Fruit fly (Drosophila melanogaster) whole organism, embryonic: Measurements from ENCODE around the gene SCCRO.

Source experiments
- Atf6 ChIP-seq: fragments of 200-800 bp; sonication (Bioruptor generic); IDR thresholded peaks from 2 replicates; pipeline ENCODE4 v1.3.6; 2022; ENCODE audit warnings: missing biosample characterization, missing genetic modification characterization
- Bgb ChIP-seq: fragments of 200-800 bp; sonication (Bioruptor generic); IDR thresholded peaks from 2 replicates; pipeline ENCODE4 v1.3.6; 2022; ENCODE audit warnings: missing biosample characterization, missing genetic modification characterization; ENCODE audit not compliant: partially characterized antibody
- CG10565 ChIP-seq: fragments of 200-800 bp; sonication (Bioruptor generic); optimal IDR thresholded peaks from 3 replicates; lab custom pipeline; 2016; ENCODE audit warnings: missing biosample characterization, mild to moderate bottlenecking, missing genetic modification characterization
- CG11398 ChIP-seq: fragments of 200-800 bp; sonication (Bioruptor generic); optimal IDR thresholded peaks from 2 replicates; lab custom pipeline; 2016; ENCODE audit warnings: missing biosample characterization, missing genetic modification characterization
- CG1233 ChIP-seq: fragments of 200-800 bp; sonication (Bioruptor generic); optimal IDR thresholded peaks from 4 replicates; lab custom pipeline; 2018; ENCODE audit warnings: missing biosample characterization, mild to moderate bottlenecking, missing genetic modification characterization
- CG17912 ChIP-seq: fragments of 200-800 bp; sonication (Bioruptor generic); optimal IDR thresholded peaks from 2 replicates; lab custom pipeline; 2018; ENCODE audit warnings: missing biosample characterization, mild to moderate bottlenecking, missing genetic modification characterization
- CG31388 ChIP-seq: fragments of 200-800 bp; sonication (Bioruptor generic); optimal IDR thresholded peaks from 2 replicates; lab custom pipeline; 2016; ENCODE audit warnings: missing biosample characterization, missing genetic modification characterization
- CG33557 ChIP-seq: fragments of 200-800 bp; sonication (Bioruptor generic); optimal IDR thresholded peaks from 2 replicates; lab custom pipeline; 2019; ENCODE audit warnings: missing biosample characterization, mild to moderate bottlenecking, missing genetic modification characterization, moderate library complexity
- CG4854 ChIP-seq: fragments of 200-800 bp; sonication (Bioruptor generic); optimal IDR thresholded peaks from 2 replicates; lab custom pipeline; 2016; ENCODE audit warnings: missing biosample characterization, missing genetic modification characterization, inconsistent platforms
- CG6175 ChIP-seq: fragments of 200-800 bp; sonication (Bioruptor generic); IDR thresholded peaks from 3 replicates; pipeline ENCODE4 v1.3.6; 2022; ENCODE audit warnings: missing biosample characterization, missing genetic modification characterization
- CG6654 ChIP-seq: fragments of 200-800 bp; sonication (Bioruptor generic); optimal IDR thresholded peaks from 2 replicates; lab custom pipeline; 2017; ENCODE audit warnings: missing biosample characterization, mild to moderate bottlenecking, missing genetic modification characterization
- CG7357 ChIP-seq: fragments of 200-800 bp; sonication (Bioruptor generic); IDR thresholded peaks from 3 replicates; pipeline ENCODE4 v1.3.6; 2022; ENCODE audit warnings: missing biosample characterization, missing genetic modification characterization
- CG7786 ChIP-seq: fragments of 200-800 bp; sonication (Bioruptor generic); optimal IDR thresholded peaks from 2 replicates; lab custom pipeline; 2016; ENCODE audit warnings: missing biosample characterization, missing genetic modification characterization
- CG7987 ChIP-seq: fragments of 200-800 bp; sonication (Bioruptor generic); optimal IDR thresholded peaks from 2 replicates; lab custom pipeline; 2018; ENCODE audit warnings: missing biosample characterization, mild to moderate bottlenecking, missing genetic modification characterization, moderate library complexity
- CG9215 ChIP-seq: fragments of 200-800 bp; sonication (Bioruptor generic); IDR thresholded peaks from 2 replicates; pipeline ENCODE4 v1.3.6; 2022; ENCODE audit warnings: missing biosample characterization, missing genetic modification characterization
- CG9932 ChIP-seq: fragments of 200-800 bp; sonication (Bioruptor generic); IDR thresholded peaks from 2 replicates; pipeline ENCODE4 v1.3.6; 2022; ENCODE audit warnings: missing biosample characterization, missing genetic modification characterization
- CoRest ChIP-seq: fragments of 200-800 bp; sonication (Bioruptor generic); optimal IDR thresholded peaks from 3 replicates; lab custom pipeline; 2018; ENCODE audit warnings: missing biosample characterization, mild to moderate bottlenecking, missing genetic modification characterization, moderate library complexity
- Hmr ChIP-seq: fragments of 200-800 bp; sonication (Bioruptor generic); optimal IDR thresholded peaks from 3 replicates; lab custom pipeline; 2017; ENCODE audit warnings: mild to moderate bottlenecking, missing biosample characterization, missing genetic modification reagents, missing genetic modification characterization
- Hmx ChIP-seq: fragments of 200-800 bp; sonication (Bioruptor generic); optimal IDR thresholded peaks from 2 replicates; lab custom pipeline; 2016; ENCODE audit warnings: missing biosample characterization, missing genetic modification characterization
- Med ChIP-seq: fragments of 200-800 bp; sonication (Bioruptor generic); peaks from one replicate; lab custom pipeline; 2016; ENCODE audit warnings: missing biosample characterization, missing genetic modification characterization, mild to moderate bottlenecking, inconsistent platforms, moderate library complexity
- Nf-YC ChIP-seq: fragments of 200-800 bp; optimal IDR thresholded peaks from 3 replicates; lab custom pipeline; 2019; ENCODE audit warnings: missing biosample characterization, mild to moderate bottlenecking, missing genetic modification characterization, moderate library complexity
- Spps ChIP-seq: fragments of 200-800 bp; sonication (Bioruptor generic); optimal IDR thresholded peaks from 2 replicates; lab custom pipeline; 2018; ENCODE audit warnings: missing biosample characterization, mild to moderate bottlenecking, missing genetic modification characterization
- Xbp1 ChIP-seq: fragments of 200-800 bp; sonication (Bioruptor generic); optimal IDR thresholded peaks from 3 replicates; lab custom pipeline; 2016; ENCODE audit warnings: missing biosample characterization, mild to moderate bottlenecking, missing genetic modification characterization
- aop ChIP-seq: fragments of 200-800 bp; sonication (Bioruptor generic); IDR thresholded peaks from 2 replicates; pipeline ENCODE4 v1.3.6; 2022; ENCODE audit warnings: missing biosample characterization, missing genetic modification characterization
- bsh ChIP-seq, 2 experiments: fragments of 200-800 bp; sonication (Bioruptor generic); optimal IDR thresholded peaks; 2 replicates each; lab custom pipeline; 2017 to 2018; ENCODE audit warnings: mild to moderate bottlenecking in 2 of 2, missing biosample characterization in 2 of 2, missing genetic modification characterization in 2 of 2, moderate library complexity in 1 of 2
- btn ChIP-seq: fragments of 200-800 bp; sonication (Bioruptor generic); optimal IDR thresholded peaks from 2 replicates; lab custom pipeline; 2016; ENCODE audit warnings: missing biosample characterization, missing genetic modification characterization
- caup ChIP-seq: fragments of 200-800 bp; sonication (Bioruptor generic); optimal IDR thresholded peaks from 3 replicates; lab custom pipeline; 2017; ENCODE audit warnings: missing biosample characterization, mild to moderate bottlenecking, missing genetic modification characterization, moderate library complexity; ENCODE audit not compliant: severe bottlenecking
- crc ChIP-seq: fragments of 200-800 bp; sonication (Bioruptor generic); optimal IDR thresholded peaks from 2 replicates; lab custom pipeline; 2016; ENCODE audit warnings: missing biosample characterization, missing genetic modification characterization
- dan ChIP-seq: fragments of 200-800 bp; sonication (Bioruptor generic); IDR thresholded peaks from 2 replicates; pipeline ENCODE4 v1.3.6; 2022; ENCODE audit warnings: missing biosample characterization, missing genetic modification characterization
- dmrt11E ChIP-seq: fragments of 200-800 bp; sonication (Bioruptor generic); optimal IDR thresholded peaks from 3 replicates; lab custom pipeline; 2018; ENCODE audit warnings: missing biosample characterization, mild to moderate bottlenecking, missing genetic modification characterization, moderate library complexity
- dpn ChIP-seq, 2 experiments: fragments of 200-800 bp; sonication (Bioruptor generic); optimal IDR thresholded peaks; 3 replicates each; lab custom pipeline; 2016; ENCODE audit warnings: missing biosample characterization in 2 of 2, missing genetic modification characterization in 2 of 2
- eyg ChIP-seq: fragments of 200-800 bp; sonication (Bioruptor generic); optimal IDR thresholded peaks from 3 replicates; lab custom pipeline; 2016; ENCODE audit warnings: missing biosample characterization, missing genetic modification characterization
- gem ChIP-seq: fragments of 200-800 bp; sonication (Bioruptor generic); optimal IDR thresholded peaks from 2 replicates; lab custom pipeline; 2019; ENCODE audit warnings: missing biosample characterization, mild to moderate bottlenecking, missing genetic modification characterization, moderate library complexity
- hbn ChIP-seq: fragments of 200-800 bp; sonication (Bioruptor generic); IDR thresholded peaks from 2 replicates; pipeline ENCODE4 v1.3.6; 2022; ENCODE audit warnings: missing biosample characterization, missing genetic modification characterization; ENCODE audit not compliant: partially characterized antibody
- luna ChIP-seq: fragments of 200-800 bp; sonication (Bioruptor generic); optimal IDR thresholded peaks from 2 replicates; lab custom pipeline; 2016; ENCODE audit warnings: missing biosample characterization, missing genetic modification characterization
- pb ChIP-seq: fragments of 200-800 bp; sonication (Bioruptor generic); optimal IDR thresholded peaks from 3 replicates; lab custom pipeline; 2016; ENCODE audit warnings: missing biosample characterization, missing genetic modification characterization
- pho ChIP-seq: fragments of 200-800 bp; sonication (Bioruptor generic); optimal IDR thresholded peaks from 2 replicates; lab custom pipeline; 2016; ENCODE audit warnings: missing biosample characterization, missing genetic modification characterization
- pita ChIP-seq: fragments of 200-800 bp; sonication (Bioruptor generic); optimal IDR thresholded peaks from 2 replicates; lab custom pipeline; 2017; ENCODE audit warnings: missing biosample characterization, mild to moderate bottlenecking, missing genetic modification characterization
- ranshi ChIP-seq: fragments of 200-800 bp; sonication (Bioruptor generic); IDR thresholded peaks from 2 replicates; pipeline ENCODE4 v1.3.6; 2022; ENCODE audit warnings: missing biosample characterization, missing genetic modification characterization
- row ChIP-seq: fragments of 200-800 bp; sonication (Bioruptor generic); IDR thresholded peaks from 3 replicates; pipeline ENCODE4 v1.3.6; 2022; ENCODE audit warnings: missing biosample characterization, missing genetic modification characterization
- schlank ChIP-seq: fragments of 200-800 bp; sonication (Bioruptor generic); optimal IDR thresholded peaks from 2 replicates; lab custom pipeline; 2018; ENCODE audit warnings: missing biosample characterization, mild to moderate bottlenecking, missing genetic modification characterization
- sim ChIP-seq: fragments of 200-800 bp; sonication (Bioruptor generic); IDR thresholded peaks from 2 replicates; pipeline ENCODE4 v1.3.6; 2022; ENCODE audit warnings: missing biosample characterization, missing genetic modification characterization
- sna ChIP-seq: fragments of 200-800 bp; sonication (Bioruptor generic); IDR thresholded peaks from 2 replicates; pipeline ENCODE4 v1.3.6; 2022; ENCODE audit warnings: missing biosample characterization, missing genetic modification characterization; ENCODE audit not compliant: partially characterized antibody
- ssp ChIP-seq: fragments of 200-800 bp; sonication (Bioruptor generic); IDR thresholded peaks from 2 replicates; pipeline ENCODE4 v1.3.6; 2022; ENCODE audit warnings: missing biosample characterization, missing genetic modification characterization
- sug ChIP-seq: fragments of 200-800 bp; optimal IDR thresholded peaks from 2 replicates; lab custom pipeline; 2019; ENCODE audit warnings: missing biosample characterization, mild to moderate bottlenecking, missing genetic modification characterization, moderate library complexity
- tgo ChIP-seq: fragments of 200-800 bp; sonication (Bioruptor generic); IDR thresholded peaks from 3 replicates; pipeline ENCODE4 v1.3.6; 2022; ENCODE audit warnings: missing biosample characterization, missing genetic modification characterization
- unc-4 ChIP-seq: fragments of 200-800 bp; sonication (Bioruptor generic); IDR thresholded peaks from 2 replicates; pipeline ENCODE4 v1.3.6; 2022; ENCODE audit warnings: missing biosample characterization, missing genetic modification characterization; ENCODE audit not compliant: partially characterized antibody
- vvl ChIP-seq: fragments of 200-800 bp; sonication (Bioruptor generic); IDR thresholded peaks from 2 replicates; pipeline ENCODE4 v1.3.6; 2022; ENCODE audit warnings: missing biosample characterization, missing genetic modification characterization
- zen ChIP-seq: fragments of 200-800 bp; sonication (Bioruptor generic); optimal IDR thresholded peaks from 3 replicates; lab custom pipeline; 2018; ENCODE audit warnings: missing biosample characterization, mild to moderate bottlenecking, missing genetic modification characterization, moderate library complexity
- zen2 ChIP-seq: fragments of 200-800 bp; sonication (Bioruptor generic); IDR thresholded peaks from 3 replicates; pipeline ENCODE4 v1.3.6; 2022; ENCODE audit warnings: missing biosample characterization, missing genetic modification characterization; ENCODE audit not compliant: partially characterized antibody

Gene SCCRO

dm6 chr3L:15566484-15566955 is 3.3 kb downstream of the SCCRO start (continued):
- TF ChIP-seq CG9215 = no peak
- peak; percentile 54; the same call in 1 of the 3 replicates for TF ChIP-seq CG6175 (GFP tag; lab: Robert Waterston, UW)
- TF ChIP-seq ranshi (GFP tag; lab: Robert Waterston, UW) = peak; percentile 41; the same call in 1 of the 2 replicates
- TF ChIP-seq luna (GFP tag; lab: Kevin White, UChicago) = no peak
- TF ChIP-seq sim (GFP tag; lab: Robert Waterston, UW) = 0 out of 2 replicates have a peak, but pooled peaks have one; percentile 36
- peak; percentile 4 for TF ChIP-seq dmrt11E (tag; lab: Kevin White, UChicago)
- TF ChIP-seq CG33557 (GFP tag; lab: Kevin White, UChicago) = peak; percentile 74
- TF ChIP-seq caup = peak; percentile 91
- peak; percentile 69 for TF ChIP-seq vvl (GFP tag; lab: Robert Waterston, UW)
- TF ChIP-seq schlank (tag; lab: Kevin White, UChicago) = peak; percentile 82
- TF ChIP-seq hbn (GFP tag; lab: Robert Waterston, UW) = no peak
- no peak for TF ChIP-seq CG10565 (GFP tag; lab: Kevin White, UChicago)
- TF ChIP-seq dan (GFP tag; lab: Robert Waterston, UW) = no peak
- TF ChIP-seq unc-4 = no peak
- no peak for TF ChIP-seq zen (tag; lab: Kevin White, UChicago)
- TF ChIP-seq sug = peak; percentile 92
- TF ChIP-seq row (GFP tag; lab: Robert Waterston, UW) = no peak
- no peak for TF ChIP-seq ssp
- no peak for TF ChIP-seq crc (GFP tag; lab: Kevin White, UChicago)
- TF ChIP-seq zen2 (GFP tag; lab: Robert Waterston, UW) = no peak
- TF ChIP-seq CG7786 = no peak
- no peak for TF ChIP-seq Bgb (GFP tag; lab: Robert Waterston, UW)
- TF ChIP-seq Hmr = peak; percentile 91
- peak; percentile 88 for TF ChIP-seq CG7987 (GFP tag; lab: Kevin White, UChicago)
- no peak for TF ChIP-seq aop (GFP tag; lab: Robert Waterston, UW)
- TF ChIP-seq CG11398 (GFP tag; lab: Kevin White, UChicago) = peak; percentile 61
- no peak for TF ChIP-seq CoRest (tag; lab: Kevin White, UChicago)
- TF ChIP-seq Xbp1 (GFP tag; lab: Kevin White, UChicago) = peak; percentile 8
- peak; percentile 63 for TF ChIP-seq CG4854 (GFP tag; lab: Kevin White, UChicago)
- no peak for TF ChIP-seq CG6654
- peak; percentile 58 for TF ChIP-seq eyg (GFP tag; lab: Kevin White, UChicago)
- TF ChIP-seq CG7357 (GFP tag; lab: Robert Waterston, UW) = 0 out of 3 replicates have a peak, but pooled peaks have one; percentile 7
- TF ChIP-seq CG9932 = no peak
- TF ChIP-seq pho = peak; percentile 35
- peak; percentile 96 for TF ChIP-seq Med (GFP tag; lab: Kevin White, UChicago)
- TF ChIP-seq btn (GFP tag; lab: Kevin White, UChicago) = peak; percentile 55
- no peak for TF ChIP-seq sna (GFP tag; lab: Robert Waterston, UW)
- TF ChIP-seq CG31388 (GFP tag; lab: Kevin White, UChicago) = no peak
- peak; percentile 83 for TF ChIP-seq CG17912 (GFP tag; lab: Kevin White, UChicago)
- TF ChIP-seq gem (tag; lab: Kevin White, UChicago) = no peak
- TF ChIP-seq CG1233 (GFP tag; lab: Kevin White, UChicago) = peak; percentile 80
- TF ChIP-seq tgo = peak; percentile 30; the same call in 1 of the 3 replicates
- no peak for TF ChIP-seq Nf-YC (tag; lab: Kevin White, UChicago)
- TF ChIP-seq bsh (GFP tag; optimal IDR thresholded peaks at IDR 0.05; lab: Kevin White, UChicago) = peak in 1 of 2 experiments; percentile 56
- TF ChIP-seq pita = no peak
- TF ChIP-seq Atf6 = peak; percentile 77
- no peak for TF ChIP-seq Hmx (GFP tag; lab: Kevin White, UChicago)
- peak; percentile 13 for TF ChIP-seq pb (GFP tag; lab: Kevin White, UChicago)
- TF ChIP-seq Spps = no peak
- TF ChIP-seq dpn (GFP tag; optimal IDR thresholded peaks at IDR 0.05; lab: Kevin White, UChicago) = no peak
